Worm (Caenorhabditis elegans): ENCODE data around the gene M176.10.

ce11 chrII:9421969-9422368 lies 4.0 kb downstream of the M176.10 start, which contains the start of gene M176.11:
- TF ChIP-seq unc-62 (GFP tag; optimal IDR thresholded peaks at IDR 0.05 in 1 of 2) (no peak), unc-62 (tag; optimal IDR thresholded peaks at IDR 0.05) (no peak), zag-1 (tag; optimal IDR thresholded peaks at IDR 0.05) (no peak), T20F7.1 (GFP tag; optimal IDR thresholded peaks at IDR 0.05) (no peak), vab-7 (GFP tag; IDR thresholded peaks at IDR 0.05) (no peak), egl-27 (tag; optimal IDR thresholded peaks at IDR 0.05) (no peak), lir-3 (tag; optimal IDR thresholded peaks at IDR 0.05) (no peak), pqm-1 (tag; optimal IDR thresholded peaks at IDR 0.05) (no peak)

All from whole organism, L4 larva.